Worm (Caenorhabditis elegans) whole organism, L4 larva: ENCODE data around the gene his-38.

Source experiments
- F10B5.3 ChIP-seq: sonication (generic microtip); optimal IDR thresholded peaks from 2 replicates; lab custom pipeline; 2016; ENCODE audit warnings: mild to moderate bottlenecking, missing genetic modification characterization, missing compliant biosample characterization
- F37D6.2 ChIP-seq: sonication (generic microtip); optimal IDR thresholded peaks from 2 replicates; lab custom pipeline; 2016; ENCODE audit warnings: mild to moderate bottlenecking, missing genetic modification characterization, missing compliant biosample characterization
- T20F7.1 ChIP-seq: fragments of 200-800 bp; sonication (Bioruptor generic); optimal IDR thresholded peaks from 2 replicates; lab custom pipeline; 2018; ENCODE audit warnings: mild to moderate bottlenecking, missing genetic modification characterization, missing compliant biosample characterization
- Y105C5A.15 ChIP-seq: fragments of 200-800 bp; sonication (Bioruptor generic); IDR thresholded peaks from 2 replicates; pipeline ENCODE4 v1.3.6; 2022; ENCODE audit warnings: missing genetic modification characterization, missing compliant biosample characterization
- Y5F2A.4 ChIP-seq: fragments of 200-800 bp; sonication (Bioruptor generic); optimal IDR thresholded peaks from 2 replicates; lab custom pipeline; 2018; ENCODE audit warnings: mild to moderate bottlenecking, missing genetic modification characterization, missing compliant biosample characterization
- ZK546.5 ChIP-seq, 2 experiments: sonication (generic microtip); optimal IDR thresholded peaks; 2 replicates each; lab custom pipeline; 2017; ENCODE audit warnings: missing biosample characterization in 2 of 2, missing genetic modification characterization in 2 of 2
- aly-2 ChIP-seq: sonication (generic microtip); optimal IDR thresholded peaks from 2 replicates; lab custom pipeline; 2018; ENCODE audit warnings: missing biosample characterization, missing genetic modification characterization
- ama-1 ChIP-seq: fragments of 150-350 bp; optimal IDR thresholded peaks from 2 replicates; lab custom pipeline; 2014; ENCODE audit warnings: inconsistent platforms, mixed read lengths
- arid-1 ChIP-seq: fragments of 200-800 bp; sonication (Bioruptor generic); conservative IDR thresholded peaks from 2 replicates; pipeline ENCODE4 v1.3.6; 2022; ENCODE audit warnings: missing genetic modification reagents, missing genetic modification characterization, missing compliant biosample characterization
- attf-4 ChIP-seq: sonication (generic microtip); optimal IDR thresholded peaks from 3 replicates; lab custom pipeline; 2017; ENCODE audit warnings: missing biosample characterization, missing genetic modification characterization
- ceh-28 ChIP-seq: fragments of 150-350 bp; optimal IDR thresholded peaks from 2 replicates; lab custom pipeline; 2014; ENCODE audit warnings: missing biosample characterization, missing genetic modification reagents, missing genetic modification characterization
- ceh-32 ChIP-seq: sonication (generic microtip); optimal IDR thresholded peaks from 2 replicates; lab custom pipeline; 2016; ENCODE audit warnings: mild to moderate bottlenecking, missing genetic modification characterization, missing compliant biosample characterization; ENCODE audit not compliant: poor library complexity
- ceh-62 ChIP-seq: sonication (generic microtip); optimal IDR thresholded peaks from 2 replicates; lab custom pipeline; 2017; ENCODE audit warnings: missing biosample characterization, missing genetic modification characterization
- ceh-82 ChIP-seq: sonication (generic microtip); optimal IDR thresholded peaks from 2 replicates; lab custom pipeline; 2017; ENCODE audit warnings: missing biosample characterization, missing genetic modification characterization
- ctbp-1 ChIP-seq: fragments of 200-800 bp; sonication (Bioruptor generic); IDR thresholded peaks from 2 replicates; pipeline ENCODE4 v1.3.6; 2022; ENCODE audit warnings: missing genetic modification reagents, missing genetic modification characterization, missing compliant biosample characterization
- daf-12 ChIP-seq: fragments of 150-350 bp; optimal IDR thresholded peaks from 2 replicates; lab custom pipeline; 2014; ENCODE audit warnings: missing biosample characterization, missing genetic modification reagents, missing genetic modification characterization
- daf-19 ChIP-seq: fragments of 200-800 bp; sonication (Bioruptor generic); conservative IDR thresholded peaks from 2 replicates; pipeline ENCODE4 v1.3.6; 2022; ENCODE audit warnings: missing genetic modification characterization, missing compliant biosample characterization
- dmd-9 ChIP-seq: fragments of 200-800 bp; sonication (Bioruptor generic); IDR thresholded peaks from 2 replicates; pipeline ENCODE4 v1.3.6; 2022; ENCODE audit warnings: missing genetic modification reagents, missing genetic modification characterization, missing compliant biosample characterization
- egl-43 ChIP-seq: fragments of 200-800 bp; sonication (Bioruptor generic); IDR thresholded peaks from 2 replicates; pipeline ENCODE4 v1.3.6; 2022; ENCODE audit warnings: missing genetic modification reagents, missing genetic modification characterization, missing compliant biosample characterization
- fos-1 ChIP-seq: fragments of 150-350 bp; optimal IDR thresholded peaks from 2 replicates; lab custom pipeline; 2014; ENCODE audit warnings: missing biosample characterization, missing genetic modification characterization
- hif-1 ChIP-seq, 2 experiments: sonication (generic microtip); optimal IDR thresholded peaks; 2 replicates each; lab custom pipeline; 2016 to 2017; ENCODE audit warnings: missing compliant biosample characterization in 2 of 2, missing genetic modification characterization in 2 of 2, missing genetic modification reagents in 2 of 2, missing genotype in 2 of 2, mild to moderate bottlenecking in 1 of 2
- hlh-11 ChIP-seq: fragments of 200-800 bp; sonication (Bioruptor generic); optimal IDR thresholded peaks from 2 replicates; lab custom pipeline; 2018; ENCODE audit warnings: mild to moderate bottlenecking, missing genetic modification characterization, missing compliant biosample characterization
- hlh-30 ChIP-seq: sonication (generic microtip); optimal IDR thresholded peaks from 2 replicates; lab custom pipeline; 2017; ENCODE audit warnings: antibody characterized with exemption, mild to moderate bottlenecking, missing genetic modification characterization, missing compliant biosample characterization; ENCODE audit not compliant: insufficient read depth
- hmg-1.1 ChIP-seq: fragments of 200-800 bp; sonication (Bioruptor generic); IDR thresholded peaks from 2 replicates; pipeline ENCODE4 v1.3.6; 2022; ENCODE audit warnings: missing genetic modification reagents, missing genetic modification characterization, missing compliant biosample characterization
- lin-1 ChIP-seq: fragments of 200-800 bp; sonication (Bioruptor generic); IDR thresholded peaks from 2 replicates; pipeline ENCODE4 v1.3.6; 2022; ENCODE audit warnings: missing genetic modification reagents, missing genetic modification characterization, missing compliant biosample characterization
- lin-29 ChIP-seq: fragments of 200-800 bp; sonication (Bioruptor generic); IDR thresholded peaks from 2 replicates; pipeline ENCODE4 v1.3.6; 2022; ENCODE audit warnings: missing genetic modification reagents, missing genetic modification characterization, missing compliant biosample characterization
- lsy-2 ChIP-seq, 2 experiments: fragments of 150-350 bp in 1 of 2; sonication (generic microtip) in 1 of 2; optimal IDR thresholded peaks; 2 replicates each; lab custom pipeline; 2014 to 2017; ENCODE audit warnings: missing biosample characterization in 2 of 2, missing genetic modification characterization in 2 of 2
- madf-5 ChIP-seq, 2 experiments: fragments of 200-800 bp; sonication (Bioruptor generic); IDR thresholded peaks; 2 replicates each; pipeline ENCODE4 v1.3.6; 2022; ENCODE audit warnings: missing compliant biosample characterization in 2 of 2, missing genetic modification characterization in 2 of 2
- mdl-1 ChIP-seq, 2 experiments: fragments of 150-350 bp in 1 of 2; sonication (generic microtip) in 1 of 2; optimal IDR thresholded peaks; 2 replicates each; lab custom pipeline; 2014 to 2017; ENCODE audit warnings: missing biosample characterization in 2 of 2, missing genetic modification characterization in 2 of 2
- mdt-29 ChIP-seq: fragments of 200-800 bp; sonication (Bioruptor generic); IDR thresholded peaks from 2 replicates; pipeline ENCODE4 v1.3.6; 2022; ENCODE audit warnings: missing genetic modification reagents, missing genetic modification characterization, missing compliant biosample characterization
- mep-1 ChIP-seq: fragments of 150-350 bp; sonication (generic microtip); optimal IDR thresholded peaks from 3 replicates; lab custom pipeline; 2014; ENCODE audit warnings: missing biosample characterization, missing genetic modification characterization
- mxl-2 ChIP-seq: fragments of 200-800 bp; sonication (Bioruptor generic); conservative IDR thresholded peaks from 2 replicates; pipeline ENCODE4 v1.3.6; 2022; ENCODE audit warnings: missing genetic modification reagents, missing genetic modification characterization, missing compliant biosample characterization
- nhr-10 ChIP-seq: fragments of 150-350 bp; optimal IDR thresholded peaks from 2 replicates; lab custom pipeline; 2014; ENCODE audit warnings: missing biosample characterization, missing genetic modification characterization
- nhr-102 ChIP-seq: sonication (generic microtip); optimal IDR thresholded peaks from 2 replicates; lab custom pipeline; 2016; ENCODE audit warnings: mild to moderate bottlenecking, missing genetic modification characterization, moderate library complexity, missing compliant biosample characterization
- nhr-111 ChIP-seq: fragments of 200-800 bp; sonication (Bioruptor generic); optimal IDR thresholded peaks from 2 replicates; lab custom pipeline; 2018; ENCODE audit warnings: mild to moderate bottlenecking, missing genetic modification characterization, missing compliant biosample characterization
- nhr-41 ChIP-seq: fragments of 200-800 bp; sonication (Bioruptor generic); IDR thresholded peaks from 2 replicates; pipeline ENCODE4 v1.3.6; 2022; ENCODE audit warnings: missing genetic modification reagents, missing genetic modification characterization, missing compliant biosample characterization
- nhr-42 ChIP-seq: fragments of 200-800 bp; sonication (Bioruptor generic); IDR thresholded peaks from 2 replicates; pipeline ENCODE4 v1.3.6; 2022; ENCODE audit warnings: missing genetic modification characterization, missing compliant biosample characterization
- nhr-6 ChIP-seq: fragments of 150-350 bp; optimal IDR thresholded peaks from 2 replicates; lab custom pipeline; 2014; ENCODE audit warnings: missing biosample characterization, missing genetic modification characterization
- pha-4 ChIP-seq, 2 experiments: fragments of 150-350 bp in 1 of 2; fragments of 200-800 bp in 1 of 2; sonication (Bioruptor generic) in 1 of 2; IDR thresholded peaks in 1 of 2; optimal IDR thresholded peaks in 1 of 2; 2 replicates each; pipeline versions ENCODE4 v1.3.6 to Lab custom; 2014 to 2022; ENCODE audit warnings: missing genetic modification characterization in 2 of 2, missing genetic modification reagents in 2 of 2, missing biosample characterization in 1 of 2, missing compliant biosample characterization in 1 of 2
- php-3 ChIP-seq: fragments of 200-800 bp; sonication (Bioruptor generic); IDR thresholded peaks from 2 replicates; pipeline ENCODE4 v1.3.6; 2022; ENCODE audit warnings: missing genetic modification reagents, missing genetic modification characterization, missing compliant biosample characterization
- rbr-2 ChIP-seq: sonication (generic microtip); optimal IDR thresholded peaks from 2 replicates; lab custom pipeline; 2016; ENCODE audit warnings: missing genotype, missing genetic modification characterization, missing compliant biosample characterization
- snpc-1.2 ChIP-seq: fragments of 200-800 bp; sonication (Bioruptor generic); IDR thresholded peaks from 2 replicates; pipeline ENCODE4 v1.3.6; 2022; ENCODE audit warnings: missing genetic modification reagents, missing genetic modification characterization, missing compliant biosample characterization
- spr-3 ChIP-seq: fragments of 200-800 bp; sonication (Bioruptor generic); optimal IDR thresholded peaks from 2 replicates; lab custom pipeline; 2018; ENCODE audit warnings: mild to moderate bottlenecking, missing genetic modification characterization, missing compliant biosample characterization
- tag-97 ChIP-seq: fragments of 200-800 bp; sonication (Bioruptor generic); IDR thresholded peaks from 2 replicates; pipeline ENCODE4 v1.3.6; 2022; ENCODE audit warnings: missing genetic modification characterization, missing compliant biosample characterization
- unc-130 ChIP-seq: sonication (generic microtip); optimal IDR thresholded peaks from 2 replicates; lab custom pipeline; 2016; ENCODE audit warnings: missing genetic modification reagents, missing genetic modification characterization, missing compliant biosample characterization
- vab-7 ChIP-seq: fragments of 200-800 bp; sonication (Bioruptor generic); IDR thresholded peaks from 2 replicates; pipeline ENCODE4 v1.3.6; 2022; ENCODE audit warnings: missing genetic modification reagents, missing genetic modification characterization, missing compliant biosample characterization
- zfp-3 ChIP-seq: fragments of 200-800 bp; sonication (Bioruptor generic); conservative IDR thresholded peaks from 2 replicates; pipeline ENCODE4 v1.3.6; 2022; ENCODE audit warnings: missing genetic modification reagents, missing genetic modification characterization, missing compliant biosample characterization
- zip-11 ChIP-seq: fragments of 200-800 bp; sonication (Bioruptor generic); IDR thresholded peaks from 2 replicates; pipeline ENCODE4 v1.3.6; 2022; ENCODE audit warnings: missing genetic modification characterization, missing compliant biosample characterization
- zip-2 ChIP-seq: fragments of 150-350 bp; optimal IDR thresholded peaks from 2 replicates; lab custom pipeline; 2014; ENCODE audit warnings: missing biosample characterization, missing genetic modification characterization
- ztf-11 ChIP-seq: fragments of 150-350 bp; optimal IDR thresholded peaks from 2 replicates; lab custom pipeline; 2014; ENCODE audit warnings: missing biosample characterization, missing genetic modification characterization

his-38 gene

DNA sequence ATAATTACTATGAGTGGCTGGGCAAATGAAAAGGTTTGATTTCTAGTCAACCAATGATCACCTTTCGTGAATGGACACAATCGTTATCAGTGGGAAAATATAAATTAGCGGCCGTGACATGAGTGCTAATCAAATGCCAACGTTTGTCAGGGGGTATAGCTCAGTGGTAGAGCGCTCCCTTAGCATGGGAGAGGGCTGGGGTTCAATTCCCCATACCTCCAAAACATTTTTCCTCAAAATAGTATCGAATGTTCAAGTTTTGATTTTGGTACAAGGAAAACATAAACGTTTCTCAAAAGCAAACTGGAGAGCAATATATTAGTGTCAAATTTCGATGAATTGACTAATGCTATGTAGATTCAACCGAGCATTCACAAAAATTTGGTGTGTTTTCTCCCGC lies 13.9 kb upstream of the his-38 start (continued):
- TF ChIP-seq madf-5 (GFP tag; IDR thresholded peaks at IDR 0.05; lab: Robert Waterston, UW) (0 out of 4 replicates have a peak, but pooled peaks have one; percentile 51 to 67), tag-97 (GFP tag; lab: Robert Waterston, UW) (no peak), hif-1 (tag; optimal IDR thresholded peaks at IDR 0.05; lab: Kevin White, UChicago) (peak in 1 of 2 experiments; percentile 13), spr-3 (GFP tag; lab: Kevin White, UChicago) (no peak), fos-1 (tag; lab: Kevin White, UChicago) (no peak), daf-19 (peak; percentile 87), zfp-3 (GFP tag; lab: Robert Waterston, UW) (no peak), rbr-2 (peak; percentile 42), lin-29 (GFP tag; lab: Robert Waterston, UW) (no peak), hmg-1.1 (peak; percentile 45; the same call in 1 of the 2 replicates), nhr-10 (tag; lab: Kevin White, UChicago) (no peak), mdl-1 (tag; optimal IDR thresholded peaks at IDR 0.05; lab: Kevin White, UChicago) (no peak), arid-1 (GFP tag; lab: Robert Waterston, UW) (peak; percentile 77), zip-11 (0 out of 2 replicates have a peak, but pooled peaks have one; percentile 63), ceh-62 (tag; lab: Kevin White, UChicago) (no peak), ceh-32 (no peak), dmd-9 (GFP tag; lab: Robert Waterston, UW) (no peak), T20F7.1 (GFP tag; lab: Kevin White, UChicago) (peak; percentile 28), hlh-30 (tag; lab: Kevin White, UChicago) (peak; percentile 34), nhr-42 (GFP tag; lab: Robert Waterston, UW) (peak; percentile 60; the same call in 1 of the 2 replicates), lsy-2 (tag; optimal IDR thresholded peaks at IDR 0.05; lab: Kevin White, UChicago) (peak in 1 of 2 experiments; percentile 6), lin-1 (peak; percentile 81), Y5F2A.4 (peak; percentile 34), unc-130 (GFP tag; lab: Kevin White, UChicago) (no peak), Y105C5A.15 (peak; percentile 82; the same call in 1 of the 2 replicates), ztf-11 (tag; lab: Kevin White, UChicago) (no peak), ctbp-1 (GFP tag; lab: Robert Waterston, UW) (peak; percentile 62), egl-43 (GFP tag; lab: Robert Waterston, UW) (no peak), pha-4 (GFP tag; IDR thresholded peaks at IDR 0.05; lab: Robert Waterston, UW) (peak; percentile 87; the same call in 1 of the 2 replicates), pha-4 (tag; optimal IDR thresholded peaks at IDR 0.05; lab: Kevin White, UChicago) (no peak), ama-1 (no peak), mdt-29 (GFP tag; lab: Robert Waterston, UW) (no peak), vab-7 (peak; percentile 59), F10B5.3 (peak; percentile 3), hlh-11 (tag; lab: Kevin White, UChicago) (peak; percentile 50), mxl-2 (peak; percentile 61; the same call in 1 of the 2 replicates), F37D6.2 (tag; lab: Kevin White, UChicago) (no peak), ceh-82 (no peak), zip-2 (tag; lab: Kevin White, UChicago) (peak; percentile 2), ZK546.5 (tag; optimal IDR thresholded peaks at IDR 0.05; lab: Kevin White, UChicago) (no peak), php-3 (GFP tag; lab: Robert Waterston, UW) (peak; percentile 61; the same call in 1 of the 2 replicates), aly-2 (tag; lab: Kevin White, UChicago) (no peak), nhr-41 (GFP tag; lab: Robert Waterston, UW) (peak; percentile 39; the same call in 1 of the 2 replicates), nhr-111 (GFP tag; lab: Kevin White, UChicago) (peak; percentile 72), nhr-6 (tag; lab: Kevin White, UChicago) (peak; percentile 46), snpc-1.2 (GFP tag; lab: Robert Waterston, UW) (peak; percentile 86), mep-1 (peak; percentile 54), daf-12 (tag; lab: Kevin White, UChicago) (no peak), nhr-102 (tag; lab: Kevin White, UChicago) (peak; percentile 67), ceh-28 (tag; lab: Kevin White, UChicago) (no peak), attf-4 (tag; lab: Kevin White, UChicago) (no peak)
